Fruit fly (Drosophila melanogaster) whole organism, embryonic: ENCODE data around the gene Polr3E.

Experiments used
- Aef1 ChIP-seq: fragments of 200-800 bp; sonication (Bioruptor generic); IDR thresholded peaks from 3 replicates; pipeline ENCODE4 v1.3.6; 2022; ENCODE audit warnings: missing biosample characterization, missing genetic modification characterization
- CG11504 ChIP-seq: fragments of 200-800 bp; sonication (Bioruptor generic); optimal IDR thresholded peaks from 3 replicates; lab custom pipeline; 2019; ENCODE audit warnings: missing biosample characterization, mild to moderate bottlenecking, missing genetic modification characterization, moderate library complexity
- CG12659 ChIP-seq: fragments of 200-800 bp; sonication (Bioruptor generic); optimal IDR thresholded peaks from 3 replicates; lab custom pipeline; 2017; ENCODE audit warnings: mild to moderate bottlenecking, missing biosample characterization, missing genetic modification reagents, missing genetic modification characterization
- CG13287 ChIP-seq: fragments of 200-800 bp; sonication (Bioruptor generic); IDR thresholded peaks from 2 replicates; pipeline ENCODE4 v1.3.6; 2022; ENCODE audit warnings: missing biosample characterization, missing genetic modification characterization; ENCODE audit not compliant: partially characterized antibody
- CG14050 ChIP-seq: fragments of 200-800 bp; sonication (Bioruptor generic); IDR thresholded peaks from 3 replicates; pipeline ENCODE4 v1.3.6; 2022; ENCODE audit warnings: missing biosample characterization, missing genetic modification characterization
- CG14667 ChIP-seq: fragments of 200-800 bp; sonication (Bioruptor generic); IDR thresholded peaks from 2 replicates; pipeline ENCODE4 v1.3.6; 2022; ENCODE audit warnings: missing biosample characterization, missing genetic modification characterization
- CG15073 ChIP-seq: fragments of 200-800 bp; sonication (Bioruptor generic); optimal IDR thresholded peaks from 2 replicates; lab custom pipeline; 2016; ENCODE audit warnings: missing biosample characterization, missing genetic modification characterization
- CG2678 ChIP-seq: fragments of 200-800 bp; sonication (Bioruptor generic); optimal IDR thresholded peaks from 3 replicates; lab custom pipeline; 2019; ENCODE audit warnings: missing biosample characterization, mild to moderate bottlenecking, missing genetic modification characterization, moderate library complexity
- CG32767 ChIP-seq: fragments of 200-800 bp; sonication (Bioruptor generic); IDR thresholded peaks from 2 replicates; pipeline ENCODE4 v1.3.6; 2022; ENCODE audit warnings: missing biosample characterization, missing genetic modification characterization
- CG4328 ChIP-seq: fragments of 200-800 bp; sonication (Bioruptor generic); optimal IDR thresholded peaks from 3 replicates; lab custom pipeline; 2017; ENCODE audit warnings: missing biosample characterization, missing genetic modification reagents, missing genetic modification characterization
- CG4360 ChIP-seq: fragments of 200-800 bp; sonication (Bioruptor generic); IDR thresholded peaks from 2 replicates; pipeline ENCODE4 v1.3.6; 2022; ENCODE audit warnings: missing biosample characterization, missing genetic modification characterization
- CG4854 ChIP-seq: fragments of 200-800 bp; sonication (Bioruptor generic); optimal IDR thresholded peaks from 2 replicates; lab custom pipeline; 2016; ENCODE audit warnings: missing biosample characterization, missing genetic modification characterization, inconsistent platforms
- CG7987 ChIP-seq: fragments of 200-800 bp; sonication (Bioruptor generic); optimal IDR thresholded peaks from 2 replicates; lab custom pipeline; 2018; ENCODE audit warnings: missing biosample characterization, mild to moderate bottlenecking, missing genetic modification characterization, moderate library complexity
- CG8944 ChIP-seq: fragments of 200-800 bp; sonication (Bioruptor generic); optimal IDR thresholded peaks from 3 replicates; lab custom pipeline; 2016; ENCODE audit warnings: missing biosample characterization, missing genetic modification characterization
- CG9215 ChIP-seq: fragments of 200-800 bp; sonication (Bioruptor generic); IDR thresholded peaks from 2 replicates; pipeline ENCODE4 v1.3.6; 2022; ENCODE audit warnings: missing biosample characterization, missing genetic modification characterization
- CG9876 ChIP-seq: fragments of 200-800 bp; sonication (Bioruptor generic); optimal IDR thresholded peaks from 2 replicates; lab custom pipeline; 2016; ENCODE audit warnings: missing biosample characterization, missing genetic modification characterization
- Camta ChIP-seq: fragments of 200-800 bp; sonication (Bioruptor generic); optimal IDR thresholded peaks from 2 replicates; lab custom pipeline; 2016; ENCODE audit warnings: missing biosample characterization, missing genetic modification characterization
- Dll ChIP-seq: fragments of 200-800 bp; sonication (Bioruptor generic); IDR thresholded peaks from 4 replicates; pipeline ENCODE4 v1.3.6; 2022; ENCODE audit warnings: missing biosample characterization, missing genetic modification characterization; ENCODE audit not compliant: partially characterized antibody
- Doc3 ChIP-seq: fragments of 200-800 bp; sonication (Bioruptor generic); IDR thresholded peaks from 3 replicates; pipeline ENCODE4 v1.3.6; 2022; ENCODE audit warnings: missing biosample characterization, missing genetic modification characterization; ENCODE audit not compliant: partially characterized antibody
- Eip74EF ChIP-seq, 2 experiments: fragments of 200-800 bp in 1 of 2; fragments of >200 bp in 1 of 2; sonication (Bioruptor generic) in 1 of 2; optimal IDR thresholded peaks; 2 replicates each; lab custom pipeline; 2017 to 2019; ENCODE audit warnings: missing biosample characterization in 2 of 2, missing genetic modification characterization in 2 of 2, mild to moderate bottlenecking in 1 of 2, moderate library complexity in 1 of 2
- Fer3 ChIP-seq: fragments of 200-800 bp; sonication (Bioruptor generic); optimal IDR thresholded peaks from 2 replicates; lab custom pipeline; 2018; ENCODE audit warnings: missing biosample characterization, mild to moderate bottlenecking, missing genetic modification characterization, moderate library complexity
- Gsc ChIP-seq: fragments of 200-800 bp; sonication (Bioruptor generic); IDR thresholded peaks from 2 replicates; pipeline ENCODE4 v1.3.6; 2022; ENCODE audit warnings: missing biosample characterization, missing genetic modification characterization
- Hand ChIP-seq: fragments of 200-800 bp; sonication (Bioruptor generic); optimal IDR thresholded peaks from 2 replicates; lab custom pipeline; 2017; ENCODE audit warnings: mild to moderate bottlenecking, missing biosample characterization, missing genetic modification reagents, missing genetic modification characterization
- HmgZ ChIP-seq: fragments of 200-800 bp; sonication (Bioruptor generic); optimal IDR thresholded peaks from 2 replicates; lab custom pipeline; 2018; ENCODE audit warnings: missing biosample characterization, mild to moderate bottlenecking, missing genetic modification characterization
- MBD-R2 ChIP-seq: fragments of 200-800 bp; sonication (Bioruptor generic); IDR thresholded peaks from 2 replicates; pipeline ENCODE4 v1.3.6; 2022; ENCODE audit warnings: missing biosample characterization, missing genetic modification characterization
- MESR4 ChIP-seq: fragments of 200-800 bp; sonication (Bioruptor generic); optimal IDR thresholded peaks from 2 replicates; lab custom pipeline; 2018; ENCODE audit warnings: missing biosample characterization, mild to moderate bottlenecking, missing genetic modification characterization, moderate library complexity
- NC2β ChIP-seq: fragments of 200-800 bp; sonication (Bioruptor generic); optimal IDR thresholded peaks from 2 replicates; lab custom pipeline; 2016; ENCODE audit warnings: missing biosample characterization, missing genetic modification characterization
- Oli ChIP-seq: fragments of 200-800 bp; sonication (Bioruptor generic); optimal IDR thresholded peaks from 2 replicates; lab custom pipeline; 2018; ENCODE audit warnings: missing biosample characterization, mild to moderate bottlenecking, missing genetic modification characterization, moderate library complexity
- Opbp ChIP-seq: fragments of 200-800 bp; sonication (Bioruptor generic); IDR thresholded peaks from 3 replicates; pipeline ENCODE4 v1.3.6; 2022; ENCODE audit warnings: missing biosample characterization, missing genetic modification characterization; ENCODE audit not compliant: partially characterized antibody
- PHDP ChIP-seq: fragments of 200-800 bp; sonication (Bioruptor generic); optimal IDR thresholded peaks from 3 replicates; lab custom pipeline; 2018; ENCODE audit warnings: missing biosample characterization, mild to moderate bottlenecking, missing genetic modification characterization, moderate library complexity
- Ssrp ChIP-seq: fragments of 200-800 bp; sonication (Bioruptor generic); optimal IDR thresholded peaks from 2 replicates; lab custom pipeline; 2018; ENCODE audit warnings: missing biosample characterization, mild to moderate bottlenecking, missing genetic modification characterization, moderate library complexity
- Tbp ChIP-seq: fragments of >200 bp; optimal IDR thresholded peaks from 2 replicates; lab custom pipeline; 2018; ENCODE audit warnings: missing biosample characterization, missing genetic modification characterization
- Trl ChIP-seq, 3 experiments: fragments of >200 bp in 2 of 3; fragments of 200-800 bp in 1 of 3; sonication (Bioruptor generic) in 1 of 3; optimal IDR thresholded peaks; 2 replicates in 1 of 3; 3 replicates in 2 of 3; lab custom pipeline; 2016 to 2017; ENCODE audit warnings: missing biosample characterization in 1 of 3, missing genetic modification characterization in 1 of 3
- al ChIP-seq: fragments of 200-800 bp; sonication (Bioruptor generic); IDR thresholded peaks from 2 replicates; pipeline ENCODE4 v1.3.6; 2022; ENCODE audit warnings: missing biosample characterization, missing genetic modification characterization
- chif ChIP-seq, 2 experiments: fragments of 200-800 bp; sonication (Bioruptor generic); optimal IDR thresholded peaks; 3 replicates each; lab custom pipeline; 2016; ENCODE audit warnings: missing biosample characterization in 2 of 2, missing genetic modification characterization in 2 of 2
- chinmo ChIP-seq: fragments of 200-800 bp; sonication (Bioruptor generic); IDR thresholded peaks from 4 replicates; pipeline ENCODE4 v1.3.6; 2022; ENCODE audit warnings: missing biosample characterization, missing genetic modification characterization; ENCODE audit not compliant: partially characterized antibody
- dmrt99B ChIP-seq: fragments of 200-800 bp; sonication (Bioruptor generic); optimal IDR thresholded peaks from 2 replicates; lab custom pipeline; 2018; ENCODE audit warnings: missing biosample characterization, mild to moderate bottlenecking, missing genetic modification characterization, moderate library complexity
- gfzf ChIP-seq: fragments of 200-800 bp; sonication (Bioruptor generic); optimal IDR thresholded peaks from 2 replicates; lab custom pipeline; 2016; ENCODE audit warnings: missing biosample characterization, mild to moderate bottlenecking, missing genetic modification characterization, moderate library complexity
- gt ChIP-seq: fragments of 200-800 bp; sonication (Bioruptor generic); IDR thresholded peaks from 2 replicates; pipeline ENCODE4 v1.3.6; 2022; ENCODE audit warnings: missing biosample characterization, missing genetic modification characterization
- hb ChIP-seq: fragments of 200-800 bp; sonication (Bioruptor generic); IDR thresholded peaks from 3 replicates; pipeline ENCODE4 v1.3.6; 2022; ENCODE audit warnings: missing biosample characterization, missing genetic modification characterization; ENCODE audit not compliant: partially characterized antibody
- her ChIP-seq: fragments of 200-800 bp; sonication (Bioruptor generic); optimal IDR thresholded peaks from 2 replicates; lab custom pipeline; 2016; ENCODE audit warnings: missing biosample characterization, missing genetic modification characterization
- klu ChIP-seq: fragments of 200-800 bp; sonication (Bioruptor generic); IDR thresholded peaks from 2 replicates; pipeline ENCODE4 v1.3.6; 2022; ENCODE audit warnings: missing biosample characterization, missing genetic modification characterization
- nau ChIP-seq: fragments of 200-800 bp; sonication (Bioruptor generic); optimal IDR thresholded peaks from 3 replicates; lab custom pipeline; 2017; ENCODE audit warnings: missing biosample characterization, mild to moderate bottlenecking, missing genetic modification characterization, missing genetic modification reagents
- seq ChIP-seq: fragments of 200-800 bp; sonication (Bioruptor generic); IDR thresholded peaks from 2 replicates; pipeline ENCODE4 v1.3.6; 2022; ENCODE audit warnings: missing biosample characterization, missing genetic modification characterization
- shn ChIP-seq: fragments of 200-800 bp; sonication (Bioruptor generic); optimal IDR thresholded peaks from 3 replicates; lab custom pipeline; 2016; ENCODE audit warnings: missing biosample characterization, missing genetic modification characterization
- sob ChIP-seq: fragments of 200-800 bp; sonication (Bioruptor generic); IDR thresholded peaks from 2 replicates; pipeline ENCODE4 v1.3.6; 2022; ENCODE audit warnings: missing biosample characterization, missing genetic modification characterization
- trem ChIP-seq: fragments of 200-800 bp; optimal IDR thresholded peaks from 3 replicates; lab custom pipeline; 2019; ENCODE audit warnings: missing biosample characterization, mild to moderate bottlenecking, missing genetic modification characterization, moderate library complexity

Polr3E gene

DNA sequence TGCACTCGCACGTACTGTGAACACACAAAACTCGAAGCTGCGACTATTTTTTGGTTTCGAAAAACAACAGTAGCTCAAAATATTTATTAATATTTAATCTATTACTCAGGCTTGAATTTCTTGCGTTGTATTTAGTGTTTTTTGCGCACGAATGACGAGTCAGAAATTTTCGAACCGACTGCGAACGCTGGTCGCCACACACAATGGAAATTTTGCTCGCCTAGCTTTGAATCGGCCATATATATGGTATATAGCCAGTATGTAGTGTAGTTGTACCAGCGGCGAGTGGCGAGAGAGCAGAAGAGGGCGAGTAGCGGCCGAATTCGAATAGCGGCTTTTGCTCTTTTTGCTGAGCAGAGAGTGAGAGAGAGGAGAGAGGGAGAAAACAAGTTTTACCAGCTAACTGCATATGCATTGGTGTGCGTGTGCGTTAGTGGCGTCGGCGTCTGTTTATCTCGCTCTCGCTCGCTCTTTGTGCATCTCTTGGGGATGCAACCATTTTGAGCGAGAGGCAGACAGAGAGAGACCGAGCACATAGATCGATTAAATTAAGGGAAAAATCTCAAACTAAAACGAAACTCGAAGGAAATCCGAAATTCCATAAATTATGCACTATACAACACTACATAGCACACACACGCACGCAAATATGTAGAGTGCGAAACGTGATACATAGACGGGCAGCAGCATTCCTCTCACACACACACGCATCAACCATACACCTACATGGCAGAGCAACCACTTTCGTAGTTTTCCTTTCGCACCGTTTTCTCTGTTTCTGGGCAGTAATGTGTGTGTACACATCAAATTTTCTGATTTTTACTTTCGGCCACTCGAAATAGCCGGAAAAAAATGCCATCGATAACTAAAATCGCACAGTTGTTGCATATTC is 5.4 kb upstream of the Polr3E start (continued):
- TF ChIP-seq Eip74EF (GFP tag; optimal IDR thresholded peaks at IDR 0.05; lab: Kevin White, UChicago), result peak in 1 of 2 experiments; percentile 46
- peak; percentile 44; the same call in 1 of the 2 replicates for TF ChIP-seq CG32767 (GFP tag; lab: Robert Waterston, UW)
- TF ChIP-seq CG2678 (tag; lab: Kevin White, UChicago), result peak; percentile 31
- TF ChIP-seq Camta, result no peak
- TF ChIP-seq Doc3 (GFP tag; lab: Robert Waterston, UW), result peak; percentile 30; the same call in 1 of the 3 replicates
- TF ChIP-seq NC2β (GFP tag; lab: Kevin White, UChicago), result peak; percentile 54
- TF ChIP-seq Dll (GFP tag; lab: Robert Waterston, UW), result peak; percentile 53; the same call in 3 of the 4 replicates
- peak; percentile 5 for TF ChIP-seq gfzf (GFP tag; lab: Kevin White, UChicago)
- TF ChIP-seq CG8944 (GFP tag; lab: Kevin White, UChicago), result no peak
- no peak for TF ChIP-seq CG4328 (GFP tag; lab: Kevin White, UChicago)
- peak; percentile 9; the same call in 1 of the 3 replicates for TF ChIP-seq Opbp (GFP tag; lab: Robert Waterston, UW)
- TF ChIP-seq Fer3 (tag; lab: Kevin White, UChicago), result no peak
- 0 out of 2 replicates have a peak, but pooled peaks have one; percentile 5 for TF ChIP-seq sob
- TF ChIP-seq Aef1, result no peak; the same call in 2 of the 3 replicates
- peak; percentile 16 for TF ChIP-seq PHDP (tag; lab: Kevin White, UChicago)
- no peak for TF ChIP-seq Oli (tag; lab: Kevin White, UChicago)
- no peak for TF ChIP-seq MESR4 (GFP tag; lab: Kevin White, UChicago)
- TF ChIP-seq Tbp (GFP tag; lab: Kevin White, UChicago), result no peak
- no peak for TF ChIP-seq gt (GFP tag; lab: Robert Waterston, UW)
- TF ChIP-seq her (GFP tag; lab: Kevin White, UChicago), result peak; percentile 40
- TF ChIP-seq klu (GFP tag; lab: Robert Waterston, UW), result no peak
- no peak for TF ChIP-seq shn (GFP tag; lab: Kevin White, UChicago)
- peak; percentile 64; the same call in 1 of the 2 replicates for TF ChIP-seq seq
- TF ChIP-seq MBD-R2 (GFP tag; lab: Robert Waterston, UW), result no peak; the same call in 1 of the 2 replicates
- no peak for TF ChIP-seq CG14667 (GFP tag; lab: Robert Waterston, UW)
- TF ChIP-seq CG12659, result no peak
- peak; percentile 4 for TF ChIP-seq CG11504 (tag; lab: Kevin White, UChicago)
- TF ChIP-seq al (GFP tag; lab: Robert Waterston, UW), result no peak
- peak; percentile 98 to 100 for TF ChIP-seq Trl (optimal IDR thresholded peaks at IDR 0.05; lab: Kevin White, UChicago)
- peak; percentile 74 for TF ChIP-seq Trl (GFP tag; optimal IDR thresholded peaks at IDR 0.05; lab: Kevin White, UChicago)
- TF ChIP-seq Gsc (GFP tag; lab: Robert Waterston, UW), result no peak
- peak; percentile 35 for TF ChIP-seq CG13287 (GFP tag; lab: Robert Waterston, UW)
- TF ChIP-seq trem, result no peak
- TF ChIP-seq Ssrp (tag; lab: Kevin White, UChicago), result no peak
- TF ChIP-seq dmrt99B (tag; lab: Kevin White, UChicago), result peak; percentile 26
- TF ChIP-seq CG15073, result no peak
- TF ChIP-seq CG9215 (GFP tag; lab: Robert Waterston, UW), result no peak
- no peak for TF ChIP-seq chif (GFP tag; optimal IDR thresholded peaks at IDR 0.05; lab: Kevin White, UChicago)
- no peak for TF ChIP-seq nau (GFP tag; lab: Kevin White, UChicago)
- no peak for TF ChIP-seq Hand (GFP tag; lab: Kevin White, UChicago)
- TF ChIP-seq CG7987 (GFP tag; lab: Kevin White, UChicago), result no peak
- no peak for TF ChIP-seq HmgZ
- TF ChIP-seq chinmo (GFP tag; lab: Robert Waterston, UW), result peak; percentile 97
- TF ChIP-seq CG4854 (GFP tag; lab: Kevin White, UChicago), result no peak
- TF ChIP-seq hb (GFP tag; lab: Robert Waterston, UW), result no peak
- no peak for TF ChIP-seq CG14050 (GFP tag; lab: Robert Waterston, UW)
- no peak; the same call in none of the 2 replicates for TF ChIP-seq CG4360 (GFP tag; lab: Robert Waterston, UW)
- peak; percentile 17 for TF ChIP-seq CG9876 (GFP tag; lab: Kevin White, UChicago)
